Worm (Caenorhabditis elegans) whole organism, L1 larva: ENCODE results near the gene aman-1.

Experiments used
- C16A3.4 ChIP-seq: fragments of 150-350 bp; optimal IDR thresholded peaks from 2 replicates; lab custom pipeline; 2014; ENCODE audit warnings: missing biosample characterization, missing genetic modification characterization
- C34B4.2 ChIP-seq: sonication (generic microtip); optimal IDR thresholded peaks from 2 replicates; lab custom pipeline; 2017; ENCODE audit warnings: mild to moderate bottlenecking, missing genetic modification characterization, missing compliant biosample characterization
- F16B12.6 ChIP-seq: fragments of 150-350 bp; optimal IDR thresholded peaks from 2 replicates; lab custom pipeline; 2014; ENCODE audit warnings: missing biosample characterization, missing genetic modification characterization
- Y116A8C.19 ChIP-seq: sonication (generic microtip); optimal IDR thresholded peaks from 2 replicates; lab custom pipeline; 2016; ENCODE audit warnings: missing compliant biosample characterization, missing genetic modification characterization, borderline replicate concordance
- aha-1 ChIP-seq: fragments of 150-350 bp; optimal IDR thresholded peaks from 2 replicates; lab custom pipeline; 2014; ENCODE audit warnings: missing biosample characterization, missing genetic modification characterization
- aly-2 ChIP-seq: fragments of 150-350 bp; optimal IDR thresholded peaks from 2 replicates; lab custom pipeline; 2014; ENCODE audit warnings: missing biosample characterization, missing genetic modification characterization
- blmp-1 ChIP-seq: fragments of 150-350 bp; optimal IDR thresholded peaks from 2 replicates; lab custom pipeline; 2014; ENCODE audit warnings: missing biosample characterization, missing genetic modification characterization
- ceh-88 ChIP-seq: fragments of 200-800 bp; sonication (Bioruptor generic); IDR thresholded peaks from 2 replicates; pipeline ENCODE4 v1.3.6; 2022; ENCODE audit warnings: missing genetic modification characterization, missing compliant biosample characterization
- ceh-90 ChIP-seq: sonication (generic microtip); optimal IDR thresholded peaks from 2 replicates; lab custom pipeline; 2016; ENCODE audit warnings: missing genetic modification characterization, missing compliant biosample characterization
- ces-1 ChIP-seq: fragments of 150-350 bp; optimal IDR thresholded peaks from 2 replicates; lab custom pipeline; 2014; ENCODE audit warnings: missing biosample characterization, missing genetic modification reagents, missing genetic modification characterization
- efl-1 ChIP-seq, 4 experiments: fragments of 150-350 bp; optimal IDR thresholded peaks in 3 of 4; peaks in 1 of 4; 1 replicate in 1 of 4; 2 replicates in 3 of 4; lab custom pipeline; 2014; ENCODE audit warnings: missing biosample characterization in 2 of 4, missing genetic modification characterization in 2 of 4, missing genetic modification reagents in 2 of 4
- efl-3 ChIP-seq: fragments of 200-800 bp; sonication (Bioruptor generic); optimal IDR thresholded peaks from 2 replicates; lab custom pipeline; 2018; ENCODE audit warnings: mild to moderate bottlenecking, missing genetic modification characterization, missing compliant biosample characterization
- elt-2 ChIP-seq: sonication (generic microtip); optimal IDR thresholded peaks from 2 replicates; lab custom pipeline; 2016; ENCODE audit warnings: missing genetic modification characterization, mild to moderate bottlenecking, inconsistent platforms, missing compliant biosample characterization, missing genetic modification reagents
- elt-3 ChIP-seq, 6 experiments: fragments of 150-350 bp in 1 of 6; sonication (generic microtip); optimal IDR thresholded peaks; 2 replicates each; lab custom pipeline; 2017 to 2018; ENCODE audit warnings: missing biosample characterization in 6 of 6, missing genetic modification characterization in 6 of 6, inconsistent platforms in 1 of 6
- fkh-10 ChIP-seq: sonication (generic microtip); optimal IDR thresholded peaks from 2 replicates; lab custom pipeline; 2017; ENCODE audit warnings: missing biosample characterization, missing genetic modification reagents, missing genetic modification characterization
- fos-1 ChIP-seq: fragments of 150-350 bp; optimal IDR thresholded peaks from 2 replicates; lab custom pipeline; 2014; ENCODE audit warnings: missing biosample characterization, missing genetic modification characterization
- irx-1 ChIP-seq: sonication (generic microtip); optimal IDR thresholded peaks from 2 replicates; lab custom pipeline; 2016; ENCODE audit warnings: missing genetic modification characterization, missing compliant biosample characterization
- lin-13 ChIP-seq: fragments of 150-350 bp; optimal IDR thresholded peaks from 2 replicates; lab custom pipeline; 2014; ENCODE audit warnings: missing biosample characterization, missing genetic modification reagents, missing genetic modification characterization
- lin-14 ChIP-seq: fragments of 200-800 bp; sonication (Bioruptor generic); optimal IDR thresholded peaks from 2 replicates; lab custom pipeline; 2018; ENCODE audit warnings: mild to moderate bottlenecking, missing genetic modification characterization, moderate library complexity, missing compliant biosample characterization
- lin-35 ChIP-seq, 2 experiments: fragments of 150-350 bp; optimal IDR thresholded peaks; 2 replicates each; lab custom pipeline; 2014; ENCODE audit warnings: missing biosample characterization in 2 of 2, missing genetic modification characterization in 2 of 2, missing genetic modification reagents in 2 of 2
- lin-39 ChIP-seq: fragments of 150-350 bp; optimal IDR thresholded peaks from 2 replicates; lab custom pipeline; 2014; ENCODE audit warnings: missing biosample characterization, missing genetic modification reagents, missing genetic modification characterization
- lir-3 ChIP-seq: sonication (generic microtip); optimal IDR thresholded peaks from 2 replicates; lab custom pipeline; 2016; ENCODE audit warnings: mild to moderate bottlenecking, missing genetic modification characterization, moderate library complexity, missing compliant biosample characterization; ENCODE audit not compliant: poor library complexity
- lsy-2 ChIP-seq, 2 experiments: fragments of 150-350 bp; optimal IDR thresholded peaks; 2 replicates each; lab custom pipeline; 2014; ENCODE audit warnings: missing biosample characterization in 2 of 2, missing genetic modification characterization in 2 of 2
- mab-9 ChIP-seq: fragments of 200-800 bp; sonication (Bioruptor generic); IDR thresholded peaks from 2 replicates; pipeline ENCODE4 v1.3.6; 2022; ENCODE audit warnings: missing genetic modification reagents, missing genetic modification characterization, missing compliant biosample characterization
- mdl-1 ChIP-seq, 2 experiments: fragments of 150-350 bp; optimal IDR thresholded peaks; 2 replicates each; lab custom pipeline; 2014 to 2017; ENCODE audit warnings: missing biosample characterization in 2 of 2, missing genetic modification characterization in 2 of 2, inconsistent platforms in 1 of 2
- mef-2 ChIP-seq: fragments of 150-350 bp; optimal IDR thresholded peaks from 2 replicates; lab custom pipeline; 2014; ENCODE audit warnings: missing biosample characterization, missing genetic modification characterization
- nhr-11 ChIP-seq: fragments of 150-350 bp; optimal IDR thresholded peaks from 2 replicates; lab custom pipeline; 2014; ENCODE audit warnings: missing biosample characterization, missing genetic modification characterization
- nhr-12 ChIP-seq: sonication (generic microtip); optimal IDR thresholded peaks from 2 replicates; lab custom pipeline; 2017; ENCODE audit warnings: missing biosample characterization, missing genetic modification characterization
- nhr-237 ChIP-seq: fragments of 150-350 bp; optimal IDR thresholded peaks from 2 replicates; lab custom pipeline; 2014; ENCODE audit warnings: missing biosample characterization, missing genetic modification characterization
- nhr-84 ChIP-seq: sonication (generic microtip); optimal IDR thresholded peaks from 2 replicates; lab custom pipeline; 2017; ENCODE audit warnings: missing biosample characterization, missing genetic modification characterization
- nhr-85 ChIP-seq: sonication (generic microtip); peaks from one replicate; lab custom pipeline; 2016; ENCODE audit warnings: missing genetic modification characterization, inconsistent platforms, missing compliant biosample characterization
- nhr-90 ChIP-seq: sonication (generic microtip); optimal IDR thresholded peaks from 2 replicates; lab custom pipeline; 2016; ENCODE audit warnings: mild to moderate bottlenecking, missing genetic modification characterization, missing compliant biosample characterization; ENCODE audit not compliant: poor library complexity
- pax-3 ChIP-seq: fragments of 200-800 bp; sonication (Bioruptor generic); optimal IDR thresholded peaks from 2 replicates; lab custom pipeline; 2018; ENCODE audit warnings: mild to moderate bottlenecking, missing genetic modification characterization, moderate library complexity, missing compliant biosample characterization
- pqm-1 ChIP-seq: sonication (generic microtip); optimal IDR thresholded peaks from 3 replicates; lab custom pipeline; 2017; ENCODE audit warnings: missing biosample characterization, missing genetic modification characterization
- rnt-1 ChIP-seq: sonication (generic microtip); optimal IDR thresholded peaks from 2 replicates; lab custom pipeline; 2016; ENCODE audit warnings: mild to moderate bottlenecking, missing genetic modification characterization, moderate library complexity, missing compliant biosample characterization
- skn-1 ChIP-seq: fragments of 150-350 bp; optimal IDR thresholded peaks from 2 replicates; lab custom pipeline; 2014; ENCODE audit warnings: missing biosample characterization, missing genetic modification characterization
- snpc-4 ChIP-seq: fragments of 150-350 bp; optimal IDR thresholded peaks from 2 replicates; lab custom pipeline; 2014; ENCODE audit warnings: missing biosample characterization, missing genetic modification characterization
- snu-23 ChIP-seq: sonication (generic microtip); optimal IDR thresholded peaks from 2 replicates; lab custom pipeline; 2016; ENCODE audit warnings: missing genetic modification characterization, missing compliant biosample characterization
- sox-4 ChIP-seq: sonication (generic microtip); optimal IDR thresholded peaks from 2 replicates; lab custom pipeline; 2016; ENCODE audit warnings: missing genetic modification characterization, missing compliant biosample characterization
- sptf-1 ChIP-seq: fragments of 150-350 bp; optimal IDR thresholded peaks from 2 replicates; lab custom pipeline; 2014; ENCODE audit warnings: missing biosample characterization, missing genetic modification characterization
- swsn-7 ChIP-seq: sonication (generic microtip); optimal IDR thresholded peaks from 2 replicates; lab custom pipeline; 2016; ENCODE audit warnings: missing genetic modification characterization, missing compliant biosample characterization
- tlp-1 ChIP-seq: fragments of 150-350 bp; optimal IDR thresholded peaks from 2 replicates; lab custom pipeline; 2014; ENCODE audit warnings: missing biosample characterization, missing genetic modification characterization
- unc-130 ChIP-seq: fragments of 150-350 bp; optimal IDR thresholded peaks from 2 replicates; lab custom pipeline; 2017; ENCODE audit warnings: missing biosample characterization, missing genetic modification characterization, inconsistent platforms
- unc-62 ChIP-seq: fragments of 150-350 bp; optimal IDR thresholded peaks from 2 replicates; lab custom pipeline; 2014; ENCODE audit warnings: missing biosample characterization, missing genetic modification reagents, missing genetic modification characterization
- unc-86 ChIP-seq: sonication (generic microtip); optimal IDR thresholded peaks from 2 replicates; lab custom pipeline; 2016; ENCODE audit warnings: missing genetic modification characterization, missing compliant biosample characterization
- unc-98 ChIP-seq: fragments of 200-800 bp; sonication (Bioruptor generic); IDR thresholded peaks from 2 replicates; pipeline ENCODE4 v1.3.6; 2022; ENCODE audit warnings: missing genetic modification characterization, missing compliant biosample characterization
- vab-15 ChIP-seq: sonication (generic microtip); optimal IDR thresholded peaks from 2 replicates; lab custom pipeline; 2017; ENCODE audit warnings: missing genotype, mild to moderate bottlenecking, missing genetic modification characterization, missing compliant biosample characterization
- zag-1 ChIP-seq: fragments of 150-350 bp; optimal IDR thresholded peaks from 2 replicates; lab custom pipeline; 2014; ENCODE audit warnings: missing biosample characterization, missing genetic modification characterization
- zip-4 ChIP-seq: fragments of 200-800 bp; sonication (Bioruptor generic); optimal IDR thresholded peaks from 2 replicates; lab custom pipeline; 2018; ENCODE audit warnings: mild to moderate bottlenecking, missing genetic modification characterization, moderate library complexity, missing compliant biosample characterization
- ztf-11 ChIP-seq, 2 experiments: sonication (generic microtip); optimal IDR thresholded peaks; 2 replicates each; lab custom pipeline; 2016 to 2017; ENCODE audit warnings: missing genetic modification characterization in 2 of 2, missing biosample characterization in 1 of 2, missing compliant biosample characterization in 1 of 2

Gene aman-1

ce11 chrX:4699411-4700050 lies 33.4 kb upstream of the aman-1 start, which contains the start of gene hyl-2 (continued):
- no peak for TF ChIP-seq ceh-88
- TF ChIP-seq vab-15 (tag; lab: Kevin White, UChicago): no peak
- TF ChIP-seq fkh-10 (GFP tag; lab: Kevin White, UChicago): peak; percentile 34
- no peak for TF ChIP-seq mab-9 (GFP tag; lab: Robert Waterston, UW)
- TF ChIP-seq nhr-12 (tag; lab: Kevin White, UChicago): no peak
- TF ChIP-seq ces-1 (GFP tag; lab: Kevin White, UChicago): no peak
- TF ChIP-seq lir-3 (tag; lab: Kevin White, UChicago): no peak
- no peak for TF ChIP-seq zag-1
- peak in 1 of 2 experiments; percentile 71 for TF ChIP-seq lsy-2 (tag; optimal IDR thresholded peaks at IDR 0.05; lab: Kevin White, UChicago)
- no peak for TF ChIP-seq tlp-1
- peak; percentile 93 for TF ChIP-seq lin-14 (GFP tag; lab: Kevin White, UChicago)
- no peak for TF ChIP-seq unc-86 (tag; lab: Kevin White, UChicago)
- TF ChIP-seq lin-39: no peak
- no peak for TF ChIP-seq fos-1 (tag; lab: Kevin White, UChicago)
- no peak for TF ChIP-seq aly-2
- TF ChIP-seq snpc-4: no peak
- TF ChIP-seq swsn-7 (tag; lab: Kevin White, UChicago): peak; percentile 26
- no peak for TF ChIP-seq pax-3
- TF ChIP-seq mef-2 (tag; lab: Kevin White, UChicago): no peak
- peak in 1 of 2 experiments; percentile 33 for TF ChIP-seq lin-35 (GFP tag; optimal IDR thresholded peaks at IDR 0.05; lab: Kevin White, UChicago)
- peak; percentile 43 for TF ChIP-seq blmp-1 (tag; lab: Kevin White, UChicago)
- TF ChIP-seq unc-130 (tag; lab: Kevin White, UChicago): no peak
- TF ChIP-seq Y116A8C.19 (tag; lab: Kevin White, UChicago): no peak
- peak; percentile 76 for TF ChIP-seq nhr-85 (tag; lab: Kevin White, UChicago)
- TF ChIP-seq mdl-1 (tag; optimal IDR thresholded peaks at IDR 0.05; lab: Kevin White, UChicago): peak in 1 of 2 experiments; percentile 57
- TF ChIP-seq efl-3 (GFP tag; lab: Kevin White, UChicago): no peak
- TF ChIP-seq irx-1 (tag; lab: Kevin White, UChicago): no peak
- TF ChIP-seq unc-62: no peak
- no peak for TF ChIP-seq ceh-90 (tag; lab: Kevin White, UChicago)
- TF ChIP-seq ztf-11 (tag; optimal IDR thresholded peaks at IDR 0.05; lab: Kevin White, UChicago): no peak
- no peak for TF ChIP-seq nhr-84 (tag; lab: Kevin White, UChicago)
- no peak for TF ChIP-seq lin-13
- no peak for TF ChIP-seq sptf-1 (tag; lab: Kevin White, UChicago)
- no peak for TF ChIP-seq sox-4 (tag; lab: Kevin White, UChicago)
- no peak for TF ChIP-seq pqm-1
- no peak for TF ChIP-seq aha-1 (tag; lab: Kevin White, UChicago)
- no peak for TF ChIP-seq nhr-11 (tag; lab: Kevin White, UChicago)
- peak in 1 of 2 experiments; percentile 44 for TF ChIP-seq efl-1 (optimal IDR thresholded peaks at IDR 0.05; lab: Kevin White, UChicago)
- TF ChIP-seq efl-1 (GFP tag; optimal IDR thresholded peaks at IDR 0.05 in 1 of 2; lab: Kevin White, UChicago): peak in 1 of 2 experiments; percentile 91
- TF ChIP-seq elt-2 (tag; lab: Kevin White, UChicago): no peak
- no peak for TF ChIP-seq C34B4.2 (tag; lab: Kevin White, UChicago)
- TF ChIP-seq elt-3 (tag; optimal IDR thresholded peaks at IDR 0.05; lab: Kevin White, UChicago): peak in 2 of 6 experiments; percentile 1 to 66
- no peak for TF ChIP-seq nhr-237 (tag; lab: Kevin White, UChicago)
- TF ChIP-seq snu-23 (GFP tag; lab: Kevin White, UChicago): peak; percentile 62
- peak; percentile 6 for TF ChIP-seq F16B12.6 (tag; lab: Kevin White, UChicago)
- TF ChIP-seq unc-98: no peak
- TF ChIP-seq zip-4 (GFP tag; lab: Kevin White, UChicago): no peak
- no peak for TF ChIP-seq skn-1 (tag; lab: Kevin White, UChicago)
- TF ChIP-seq rnt-1 (tag; lab: Kevin White, UChicago): peak; percentile 48
- TF ChIP-seq nhr-90 (tag; lab: Kevin White, UChicago): no peak
- peak; percentile 35 for TF ChIP-seq C16A3.4 (tag; lab: Kevin White, UChicago)
